Worm (Caenorhabditis elegans) whole organism, late embryonic: ENCODE data around the gene trx-1.

Experiments used
- C08G9.2 ChIP-seq: sonication (generic microtip); optimal IDR thresholded peaks from 2 replicates; lab custom pipeline; 2016; ENCODE audit warnings: mild to moderate bottlenecking, missing genetic modification characterization, moderate library complexity, missing compliant biosample characterization
- C38D4.7 ChIP-seq: fragments of 200-800 bp; sonication (Bioruptor generic); optimal IDR thresholded peaks from 2 replicates; lab custom pipeline; 2018; ENCODE audit warnings: mild to moderate bottlenecking, missing genetic modification characterization, moderate library complexity, missing compliant biosample characterization
- F13H6.1 ChIP-seq: sonication (generic microtip); optimal IDR thresholded peaks from 2 replicates; lab custom pipeline; 2016; ENCODE audit warnings: missing genetic modification characterization, missing compliant biosample characterization
- K02D7.2 ChIP-seq: sonication (generic microtip); optimal IDR thresholded peaks from 2 replicates; lab custom pipeline; 2017; ENCODE audit warnings: mild to moderate bottlenecking, missing genetic modification characterization, missing compliant biosample characterization
- ahr-1 ChIP-seq: sonication (generic microtip); optimal IDR thresholded peaks from 2 replicates; lab custom pipeline; 2016; ENCODE audit warnings: missing genetic modification characterization, missing compliant biosample characterization
- ama-1 ChIP-seq: fragments of 150-350 bp; optimal IDR thresholded peaks from 2 replicates; lab custom pipeline; 2014
- ceh-14 ChIP-seq: sonication (generic microtip); optimal IDR thresholded peaks from 2 replicates; lab custom pipeline; 2016; ENCODE audit warnings: missing genotype, missing genetic modification characterization, missing compliant biosample characterization
- ceh-18 ChIP-seq: sonication (generic microtip); optimal IDR thresholded peaks from 2 replicates; lab custom pipeline; 2016; ENCODE audit warnings: missing genetic modification characterization, missing compliant biosample characterization
- ceh-2 ChIP-seq: sonication (generic microtip); optimal IDR thresholded peaks from 2 replicates; lab custom pipeline; 2016; ENCODE audit warnings: missing genotype, missing genetic modification characterization, missing compliant biosample characterization
- ceh-22 ChIP-seq: sonication (generic microtip); optimal IDR thresholded peaks from 2 replicates; lab custom pipeline; 2017; ENCODE audit warnings: missing biosample characterization, missing genetic modification characterization
- ceh-24 ChIP-seq: sonication (generic microtip); optimal IDR thresholded peaks from 2 replicates; lab custom pipeline; 2016; ENCODE audit warnings: mild to moderate bottlenecking, missing genetic modification characterization, missing compliant biosample characterization
- ceh-30 ChIP-seq: fragments of 150-350 bp; optimal IDR thresholded peaks from 2 replicates; lab custom pipeline; 2014; ENCODE audit warnings: missing biosample characterization, missing genetic modification characterization
- ceh-31 ChIP-seq: sonication (generic microtip); optimal IDR thresholded peaks from 2 replicates; lab custom pipeline; 2016; ENCODE audit warnings: missing genetic modification characterization, missing compliant biosample characterization
- ceh-48 ChIP-seq: sonication (generic microtip); optimal IDR thresholded peaks from 2 replicates; lab custom pipeline; 2016; ENCODE audit warnings: missing genetic modification characterization, inconsistent platforms, missing compliant biosample characterization
- ceh-6 ChIP-seq: fragments of 200-800 bp; sonication (Bioruptor generic); optimal IDR thresholded peaks from 2 replicates; lab custom pipeline; 2018; ENCODE audit warnings: mild to moderate bottlenecking, missing genetic modification characterization, missing compliant biosample characterization
- ceh-9 ChIP-seq: sonication (generic microtip); optimal IDR thresholded peaks from 2 replicates; lab custom pipeline; 2016; ENCODE audit warnings: mild to moderate bottlenecking, missing genetic modification characterization, inconsistent platforms, missing compliant biosample characterization
- elt-4 ChIP-seq: sonication (generic microtip); optimal IDR thresholded peaks from 2 replicates; lab custom pipeline; 2016; ENCODE audit warnings: missing genetic modification characterization, missing compliant biosample characterization
- ets-4 ChIP-seq: sonication (generic microtip); optimal IDR thresholded peaks from 2 replicates; lab custom pipeline; 2016; ENCODE audit warnings: missing genetic modification characterization, missing compliant biosample characterization
- eyg-1 ChIP-seq: sonication (generic microtip); optimal IDR thresholded peaks from 2 replicates; lab custom pipeline; 2016; ENCODE audit warnings: missing genotype, missing genetic modification characterization, missing compliant biosample characterization
- fax-1 ChIP-seq: sonication (generic microtip); optimal IDR thresholded peaks from 2 replicates; lab custom pipeline; 2016; ENCODE audit warnings: missing genotype, missing genetic modification characterization, missing compliant biosample characterization
- hlh-13 ChIP-seq: fragments of 200-800 bp; sonication (Bioruptor generic); optimal IDR thresholded peaks from 2 replicates; lab custom pipeline; 2018; ENCODE audit warnings: mild to moderate bottlenecking, missing genetic modification characterization, missing compliant biosample characterization
- hlh-30 ChIP-seq: sonication (generic microtip); optimal IDR thresholded peaks from 2 replicates; lab custom pipeline; 2017; ENCODE audit warnings: antibody characterized with exemption, missing genetic modification characterization, missing compliant biosample characterization; ENCODE audit not compliant: insufficient read depth
- hlh-6 ChIP-seq: sonication (generic microtip); optimal IDR thresholded peaks from 2 replicates; lab custom pipeline; 2016; ENCODE audit warnings: missing genotype, missing genetic modification characterization, missing compliant biosample characterization
- lim-6 ChIP-seq: sonication (generic microtip); optimal IDR thresholded peaks from 2 replicates; lab custom pipeline; 2016; ENCODE audit warnings: missing genetic modification characterization, missing compliant biosample characterization
- mec-3 ChIP-seq: sonication (generic microtip); optimal IDR thresholded peaks from 2 replicates; lab custom pipeline; 2016; ENCODE audit warnings: borderline replicate concordance, missing genetic modification characterization, missing compliant biosample characterization
- nfya-1 ChIP-seq: sonication (generic microtip); optimal IDR thresholded peaks from 2 replicates; lab custom pipeline; 2017; ENCODE audit warnings: missing genetic modification characterization, mild to moderate bottlenecking, missing compliant biosample characterization, antibody characterized with exemption, moderate library complexity
- nhr-11 ChIP-seq: fragments of 150-350 bp; optimal IDR thresholded peaks from 2 replicates; lab custom pipeline; 2014; ENCODE audit warnings: missing biosample characterization, missing genetic modification characterization
- pag-3 ChIP-seq: sonication (generic microtip); optimal IDR thresholded peaks from 2 replicates; lab custom pipeline; 2016; ENCODE audit warnings: missing compliant biosample characterization, missing genetic modification characterization, borderline replicate concordance
- pax-1 ChIP-seq: fragments of 150-350 bp; optimal IDR thresholded peaks from 2 replicates; lab custom pipeline; 2014; ENCODE audit warnings: missing biosample characterization, missing genetic modification characterization
- pha-2 ChIP-seq: sonication (generic microtip); optimal IDR thresholded peaks from 2 replicates; lab custom pipeline; 2017; ENCODE audit warnings: mild to moderate bottlenecking, missing genetic modification characterization, missing compliant biosample characterization
- pqm-1 ChIP-seq: sonication (generic microtip); optimal IDR thresholded peaks from 2 replicates; lab custom pipeline; 2016; ENCODE audit warnings: missing genetic modification characterization, missing compliant biosample characterization
- pros-1 ChIP-seq: fragments of 150-350 bp; optimal IDR thresholded peaks from 2 replicates; lab custom pipeline; 2014; ENCODE audit warnings: missing biosample characterization, missing genetic modification reagents, missing genetic modification characterization
- rnt-1 ChIP-seq: sonication (generic microtip); optimal IDR thresholded peaks from 2 replicates; lab custom pipeline; 2016; ENCODE audit warnings: missing genetic modification characterization, missing compliant biosample characterization
- syd-9 ChIP-seq: sonication (generic microtip); optimal IDR thresholded peaks from 2 replicates; lab custom pipeline; 2016; ENCODE audit warnings: mild to moderate bottlenecking, missing genetic modification characterization, moderate library complexity, missing compliant biosample characterization
- tbx-2 ChIP-seq: sonication (generic microtip); optimal IDR thresholded peaks from 2 replicates; lab custom pipeline; 2016; ENCODE audit warnings: missing genetic modification characterization, missing compliant biosample characterization
- tbx-7 ChIP-seq: sonication (generic microtip); optimal IDR thresholded peaks from 2 replicates; lab custom pipeline; 2016; ENCODE audit warnings: missing genotype, missing genetic modification characterization, missing compliant biosample characterization
- unc-42 ChIP-seq: sonication (generic microtip); optimal IDR thresholded peaks from 2 replicates; lab custom pipeline; 2016; ENCODE audit warnings: missing genotype, missing genetic modification characterization, missing compliant biosample characterization
- unc-55 ChIP-seq: sonication (generic microtip); optimal IDR thresholded peaks from 2 replicates; lab custom pipeline; 2017; ENCODE audit warnings: missing biosample characterization, missing genetic modification reagents, missing genetic modification characterization
- unc-86 ChIP-seq: sonication (generic microtip); optimal IDR thresholded peaks from 2 replicates; lab custom pipeline; 2016; ENCODE audit warnings: missing genetic modification characterization, missing compliant biosample characterization
- ztf-16 ChIP-seq: sonication (generic microtip); optimal IDR thresholded peaks from 2 replicates; lab custom pipeline; 2017; ENCODE audit warnings: missing genetic modification characterization, missing compliant biosample characterization

trx-1 gene

ce11 chrII:7755116-7755571 lies 1.7 kb upstream of the trx-1 start, which contains the start of the genes B0228.6 and B0228.1:
Gene B0228.6, minus strand, starts transcription at chrII:7755166.
Gene B0228.1, plus strand, starts transcription at chrII:7755343.
- TF ChIP-seq tbx-2 (tag; lab: Kevin White, UChicago) (peak; percentile 24), hlh-30 (tag; lab: Kevin White, UChicago) (peak; percentile 76), unc-86 (tag; lab: Kevin White, UChicago) (no peak), pqm-1 (no peak), C38D4.7 (GFP tag; lab: Kevin White, UChicago) (no peak), unc-55 (GFP tag; lab: Kevin White, UChicago) (peak; percentile 55), hlh-13 (GFP tag; lab: Kevin White, UChicago) (no peak), ceh-48 (peak; percentile 96), nfya-1 (tag; lab: Kevin White, UChicago) (peak; percentile 26), K02D7.2 (tag; lab: Kevin White, UChicago) (no peak), ets-4 (tag; lab: Kevin White, UChicago) (no peak), unc-42 (tag; lab: Kevin White, UChicago) (peak; percentile 27), F13H6.1 (tag; lab: Kevin White, UChicago) (no peak)

- TF ChIP-seq C08G9.2 (tag; lab: Kevin White, UChicago) (no peak), eyg-1 (tag; lab: Kevin White, UChicago) (no peak), ceh-48 (no peak), ceh-9 (no peak), pros-1 (tag; lab: Kevin White, UChicago) (no peak), tbx-7 (tag; lab: Kevin White, UChicago) (no peak), elt-4 (tag; lab: Kevin White, UChicago) (no peak), ceh-30 (tag; lab: Kevin White, UChicago) (no peak), ztf-16 (tag; lab: Kevin White, UChicago) (no peak), ceh-14 (tag; lab: Kevin White, UChicago) (no peak), F13H6.1 (tag; lab: Kevin White, UChicago) (no peak), ahr-1 (tag; lab: Kevin White, UChicago) (no peak), ceh-22 (tag; lab: Kevin White, UChicago) (no peak), lim-6 (no peak)
Measured at ce11 chrII:7736725-7737124, 16.7 kb downstream of the trx-1 start.

- no peak for TF ChIP-seq pqm-1
- TF ChIP-seq tbx-7 (tag; lab: Kevin White, UChicago), result no peak
- no peak for TF ChIP-seq hlh-6
- TF ChIP-seq ceh-48, result no peak
- no peak for TF ChIP-seq unc-55 (GFP tag; lab: Kevin White, UChicago)
- no peak for TF ChIP-seq eyg-1 (tag; lab: Kevin White, UChicago)
- no peak for TF ChIP-seq ceh-31 (tag; lab: Kevin White, UChicago)
- no peak for TF ChIP-seq nhr-11 (tag; lab: Kevin White, UChicago)
- TF ChIP-seq ceh-2 (tag; lab: Kevin White, UChicago), result no peak
- TF ChIP-seq tbx-2 (tag; lab: Kevin White, UChicago), result no peak
- TF ChIP-seq pha-2 (tag; lab: Kevin White, UChicago), result no peak
- no peak for TF ChIP-seq ceh-14 (tag; lab: Kevin White, UChicago)
- no peak for TF ChIP-seq fax-1
- no peak for TF ChIP-seq F13H6.1 (tag; lab: Kevin White, UChicago)
- TF ChIP-seq hlh-30 (tag; lab: Kevin White, UChicago), result no peak
- TF ChIP-seq, all 69 proteins: peak for 0
Measured at ce11 chrII:7724603-7725002, 28.8 kb downstream of the trx-1 start, which contains the start of gene cpna-2. Gene cpna-2, plus strand, starts transcription at chrII:7724903.

ce11 chrII:7722784-7723183 lies 30.6 kb downstream of the trx-1 start:
- TF ChIP-seq ceh-18 (tag; lab: Kevin White, UChicago), result peak; percentile 62
- TF ChIP-seq unc-55 (GFP tag; lab: Kevin White, UChicago), result peak; percentile 53
- no peak for TF ChIP-seq syd-9
- peak; percentile 61 for TF ChIP-seq rnt-1 (tag; lab: Kevin White, UChicago)
- no peak for TF ChIP-seq ama-1 (lab: Kevin White, UChicago)
- no peak for TF ChIP-seq F13H6.1 (tag; lab: Kevin White, UChicago)
- TF ChIP-seq hlh-13 (GFP tag; lab: Kevin White, UChicago), result no peak
- no peak for TF ChIP-seq ceh-9
- no peak for TF ChIP-seq mec-3 (tag; lab: Kevin White, UChicago)
- TF ChIP-seq ceh-24 (tag; lab: Kevin White, UChicago), result no peak
- TF ChIP-seq ceh-6 (GFP tag; lab: Kevin White, UChicago), result no peak
- no peak for TF ChIP-seq pag-3 (tag; lab: Kevin White, UChicago)
- TF ChIP-seq tbx-2 (tag; lab: Kevin White, UChicago), result no peak
- TF ChIP-seq nfya-1 (tag; lab: Kevin White, UChicago), result no peak
- TF ChIP-seq pax-1 (tag; lab: Kevin White, UChicago), result no peak
